Fruit fly (Drosophila melanogaster): ENCODE measurements around the gene IKKbeta.

dm6 chr3R:16050621-16051328 lies 1.6 kb upstream of the IKKbeta start, which contains the start of gene msps:
- TF ChIP-seq pan (optimal IDR thresholded peaks at IDR 0.05) (no peak), CG8478 (optimal IDR thresholded peaks at IDR 0.05) (no peak), usp (GFP tag; optimal IDR thresholded peaks at IDR 0.05) (no peak), EcR (GFP tag; optimal IDR thresholded peaks at IDR 0.05) (no peak), psq (optimal IDR thresholded peaks at IDR 0.05) (no peak)
